Worm (Caenorhabditis elegans) whole organism, L2 larva: ENCODE measurements around the gene F45E1.2.

Experiments
- C34F6.9 ChIP-seq: fragments of 150-350 bp; optimal IDR thresholded peaks from 2 replicates; lab custom pipeline; 2014; ENCODE audit warnings: missing biosample characterization, missing genetic modification characterization
- F13H6.1 ChIP-seq: sonication (generic microtip); optimal IDR thresholded peaks from 2 replicates; lab custom pipeline; 2016; ENCODE audit warnings: missing genetic modification characterization, missing compliant biosample characterization
- R02D3.7 ChIP-seq: fragments of 150-350 bp; optimal IDR thresholded peaks from 2 replicates; lab custom pipeline; 2014; ENCODE audit warnings: missing biosample characterization, missing genetic modification characterization
- Y55F3AM.14 ChIP-seq: fragments of 200-800 bp; sonication (Bioruptor generic); optimal IDR thresholded peaks from 2 replicates; lab custom pipeline; 2018; ENCODE audit warnings: mild to moderate bottlenecking, missing genetic modification characterization, missing compliant biosample characterization
- ZK546.5 ChIP-seq: sonication (generic microtip); optimal IDR thresholded peaks from 2 replicates; lab custom pipeline; 2017; ENCODE audit warnings: missing biosample characterization, missing genetic modification characterization
- alr-1 ChIP-seq: fragments of 150-350 bp; optimal IDR thresholded peaks from 2 replicates; lab custom pipeline; 2014; ENCODE audit warnings: missing biosample characterization, missing genetic modification characterization
- aly-2 ChIP-seq: fragments of 150-350 bp; optimal IDR thresholded peaks from 2 replicates; lab custom pipeline; 2014; ENCODE audit warnings: missing biosample characterization, missing genetic modification characterization
- ama-1 ChIP-seq: fragments of 150-350 bp; optimal IDR thresholded peaks from 2 replicates; lab custom pipeline; 2018; ENCODE audit warnings: inconsistent platforms
- blmp-1 ChIP-seq: sonication (generic microtip); optimal IDR thresholded peaks from 2 replicates; lab custom pipeline; 2017; ENCODE audit warnings: missing genetic modification characterization, mild to moderate bottlenecking, missing compliant biosample characterization, antibody characterized with exemption, moderate library complexity; ENCODE audit not compliant: insufficient read depth
- ceh-16 ChIP-seq: fragments of 150-350 bp; optimal IDR thresholded peaks from 2 replicates; lab custom pipeline; 2014; ENCODE audit warnings: missing biosample characterization, missing genetic modification characterization
- ceh-82 ChIP-seq: fragments of 150-350 bp; optimal IDR thresholded peaks from 2 replicates; lab custom pipeline; 2014; ENCODE audit warnings: missing biosample characterization, missing genetic modification characterization
- crh-2 ChIP-seq: sonication (generic microtip); optimal IDR thresholded peaks from 2 replicates; lab custom pipeline; 2017; ENCODE audit warnings: missing biosample characterization, missing genetic modification characterization
- dmd-4 ChIP-seq: sonication (generic microtip); optimal IDR thresholded peaks from 2 replicates; lab custom pipeline; 2017; ENCODE audit warnings: missing biosample characterization, missing genetic modification characterization
- egl-27 ChIP-seq: sonication (generic microtip); optimal IDR thresholded peaks from 3 replicates; lab custom pipeline; 2017; ENCODE audit warnings: missing biosample characterization, missing genetic modification reagents, missing genetic modification characterization
- elt-1 ChIP-seq: fragments of 150-350 bp; optimal IDR thresholded peaks from 2 replicates; lab custom pipeline; 2014; ENCODE audit warnings: missing biosample characterization, missing genetic modification characterization
- elt-3 ChIP-seq: sonication (generic microtip); optimal IDR thresholded peaks from 2 replicates; lab custom pipeline; 2017; ENCODE audit warnings: missing biosample characterization, missing genetic modification characterization
- fos-1 ChIP-seq: fragments of 150-350 bp; optimal IDR thresholded peaks from 2 replicates; lab custom pipeline; 2014; ENCODE audit warnings: missing biosample characterization, missing genetic modification characterization
- gmeb-1 ChIP-seq: fragments of 150-350 bp; optimal IDR thresholded peaks from 2 replicates; lab custom pipeline; 2014; ENCODE audit warnings: missing biosample characterization, missing genetic modification characterization
- lin-11 ChIP-seq: fragments of 150-350 bp; sonication (generic microtip); optimal IDR thresholded peaks from 2 replicates; lab custom pipeline; 2014; ENCODE audit warnings: missing biosample characterization, missing genetic modification characterization, inconsistent platforms, mixed read lengths
- lin-13 ChIP-seq: fragments of 150-350 bp; optimal IDR thresholded peaks from 2 replicates; lab custom pipeline; 2014; ENCODE audit warnings: missing biosample characterization, missing genetic modification reagents, missing genetic modification characterization
- lin-39 ChIP-seq: fragments of 150-350 bp; optimal IDR thresholded peaks from 2 replicates; lab custom pipeline; 2014; ENCODE audit warnings: missing biosample characterization, missing genetic modification reagents, missing genetic modification characterization
- lsy-2 ChIP-seq, 2 experiments: fragments of 150-350 bp in 1 of 2; sonication (generic microtip) in 1 of 2; optimal IDR thresholded peaks; 2 replicates each; lab custom pipeline; 2014 to 2017; ENCODE audit warnings: missing biosample characterization in 2 of 2, missing genetic modification characterization in 2 of 2
- mab-5 ChIP-seq: fragments of 150-350 bp; optimal IDR thresholded peaks from 2 replicates; lab custom pipeline; 2014; ENCODE audit warnings: missing biosample characterization, missing genetic modification characterization
- mbf-1 ChIP-seq: sonication (generic microtip); optimal IDR thresholded peaks from 2 replicates; lab custom pipeline; 2017; ENCODE audit warnings: missing biosample characterization, missing genetic modification characterization
- mdl-1 ChIP-seq, 2 experiments: fragments of 150-350 bp in 1 of 2; sonication (generic microtip) in 1 of 2; optimal IDR thresholded peaks; 2 replicates each; lab custom pipeline; 2017; ENCODE audit warnings: missing biosample characterization in 2 of 2, missing genetic modification characterization in 2 of 2
- nhr-10 ChIP-seq: sonication (generic microtip); optimal IDR thresholded peaks from 2 replicates; lab custom pipeline; 2017; ENCODE audit warnings: missing biosample characterization, missing genetic modification characterization
- nhr-11 ChIP-seq: fragments of 150-350 bp; optimal IDR thresholded peaks from 2 replicates; lab custom pipeline; 2014; ENCODE audit warnings: missing biosample characterization, missing genetic modification characterization
- nhr-12 ChIP-seq: fragments of 150-350 bp; optimal IDR thresholded peaks from 2 replicates; lab custom pipeline; 2014; ENCODE audit warnings: missing biosample characterization, missing genetic modification characterization
- nhr-129 ChIP-seq: fragments of 150-350 bp; optimal IDR thresholded peaks from 2 replicates; lab custom pipeline; 2014; ENCODE audit warnings: missing biosample characterization, missing genetic modification characterization
- nhr-23 ChIP-seq: fragments of 150-350 bp; optimal IDR thresholded peaks from 2 replicates; lab custom pipeline; 2014; ENCODE audit warnings: missing biosample characterization, missing genetic modification reagents, missing genetic modification characterization
- nhr-237 ChIP-seq: fragments of 150-350 bp; optimal IDR thresholded peaks from 2 replicates; lab custom pipeline; 2014; ENCODE audit warnings: missing biosample characterization, missing genetic modification characterization
- nhr-25 ChIP-seq: fragments of 150-350 bp; sonication (generic microtip); optimal IDR thresholded peaks from 3 replicates; lab custom pipeline; 2014; ENCODE audit warnings: missing biosample characterization, missing genetic modification characterization
- nhr-6 ChIP-seq: fragments of 150-350 bp; optimal IDR thresholded peaks from 2 replicates; lab custom pipeline; 2014; ENCODE audit warnings: missing biosample characterization, missing genetic modification characterization
- nhr-77 ChIP-seq: fragments of 150-350 bp; optimal IDR thresholded peaks from 2 replicates; lab custom pipeline; 2014; ENCODE audit warnings: missing biosample characterization, missing genetic modification characterization
- peb-1 ChIP-seq: fragments of 150-350 bp; optimal IDR thresholded peaks from 2 replicates; lab custom pipeline; 2014; ENCODE audit warnings: missing biosample characterization, missing genetic modification characterization
- sem-4 ChIP-seq: fragments of 150-350 bp; optimal IDR thresholded peaks from 2 replicates; lab custom pipeline; 2014; ENCODE audit warnings: missing biosample characterization, missing genetic modification reagents, missing genetic modification characterization
- skn-1 ChIP-seq: sonication (generic microtip); optimal IDR thresholded peaks from 2 replicates; lab custom pipeline; 2017; ENCODE audit warnings: missing biosample characterization, missing genetic modification characterization
- sma-3 ChIP-seq: sonication (generic microtip); optimal IDR thresholded peaks from 2 replicates; lab custom pipeline; 2016; ENCODE audit warnings: missing genetic modification reagents, missing genetic modification characterization, missing compliant biosample characterization
- sma-9 ChIP-seq, 2 experiments: fragments of 150-350 bp in 1 of 2; sonication (generic microtip) in 1 of 2; optimal IDR thresholded peaks; 2 replicates each; lab custom pipeline; 2014 to 2016; ENCODE audit warnings: missing genetic modification characterization in 2 of 2, mild to moderate bottlenecking in 1 of 2, missing biosample characterization in 1 of 2, missing compliant biosample characterization in 1 of 2, missing genetic modification reagents in 1 of 2, moderate library complexity in 1 of 2
- snpc-4 ChIP-seq: fragments of 150-350 bp; optimal IDR thresholded peaks from 2 replicates; lab custom pipeline; 2014; ENCODE audit warnings: missing biosample characterization, missing genetic modification characterization
- unc-39 ChIP-seq: fragments of 150-350 bp; optimal IDR thresholded peaks from 2 replicates; lab custom pipeline; 2014; ENCODE audit warnings: missing biosample characterization, missing genetic modification characterization
- unc-55 ChIP-seq: fragments of 150-350 bp; sonication (generic microtip); optimal IDR thresholded peaks from 3 replicates; lab custom pipeline; 2014; ENCODE audit warnings: missing biosample characterization, missing genetic modification reagents, missing genetic modification characterization
- unc-62 ChIP-seq: fragments of 150-350 bp; optimal IDR thresholded peaks from 2 replicates; lab custom pipeline; 2014; ENCODE audit warnings: missing biosample characterization, missing genetic modification reagents, missing genetic modification characterization
- zag-1 ChIP-seq: fragments of 150-350 bp; optimal IDR thresholded peaks from 2 replicates; lab custom pipeline; 2014; ENCODE audit warnings: missing biosample characterization, missing genetic modification characterization
- ztf-1 ChIP-seq: fragments of 200-800 bp; sonication (Bioruptor generic); conservative IDR thresholded peaks from 2 replicates; pipeline ENCODE4 v1.3.6; 2022; ENCODE audit warnings: missing genetic modification characterization, missing compliant biosample characterization
- ztf-11 ChIP-seq: sonication (generic microtip); optimal IDR thresholded peaks from 2 replicates; lab custom pipeline; 2017; ENCODE audit warnings: missing biosample characterization, missing genetic modification characterization

F45E1.2 gene

ce11 chrX:8017305-8017704 lies 13.8 kb downstream of the F45E1.2 start (continued):
- TF ChIP-seq mdl-1 (tag; optimal IDR thresholded peaks at IDR 0.05; lab: Kevin White, UChicago), result peak in 1 of 2 experiments; percentile 25
- TF ChIP-seq elt-3 (tag; lab: Kevin White, UChicago), result no peak
- no peak for TF ChIP-seq fos-1 (tag; lab: Kevin White, UChicago)
- TF ChIP-seq aly-2 (tag; lab: Kevin White, UChicago), result no peak
- TF ChIP-seq nhr-23, result no peak
- TF ChIP-seq mab-5, result no peak
- TF ChIP-seq, all 48 proteins: peak for 11

- TF ChIP-seq sma-3 (peak; percentile 3), aly-2 (tag; lab: Kevin White, UChicago) (no peak)
These were observed 14.2 kb downstream of the F45E1.2 start, which contains the start of gene C34D10.5 for ce11 chrX:8017759-8018158. Gene C34D10.5, plus strand, starts transcription at chrX:8018027.

ce11 chrX:8018441-8018840 lies 14.9 kb downstream of the F45E1.2 start:
- peak; percentile 58 for TF ChIP-seq nhr-25 (tag; lab: Kevin White, UChicago)
- peak; percentile 74 for TF ChIP-seq ama-1
- no peak for TF ChIP-seq crh-2
- TF ChIP-seq alr-1 (tag; lab: Kevin White, UChicago), result no peak
- TF ChIP-seq egl-27 (tag; lab: Kevin White, UChicago), result no peak
- TF ChIP-seq nhr-77 (tag; lab: Kevin White, UChicago), result no peak
- no peak for TF ChIP-seq aly-2 (tag; lab: Kevin White, UChicago)
- TF ChIP-seq unc-39 (tag; lab: Kevin White, UChicago), result no peak
- TF ChIP-seq unc-62, result no peak
- TF ChIP-seq F13H6.1, result peak; percentile 24
- peak in 1 of 2 experiments; percentile 1 for TF ChIP-seq lsy-2 (tag; optimal IDR thresholded peaks at IDR 0.05; lab: Kevin White, UChicago)
- peak; percentile 2 for TF ChIP-seq gmeb-1 (tag; lab: Kevin White, UChicago)
- no peak for TF ChIP-seq R02D3.7 (tag; lab: Kevin White, UChicago)
- no peak for TF ChIP-seq C34F6.9
- TF ChIP-seq ceh-16, result no peak
- TF ChIP-seq fos-1 (tag; lab: Kevin White, UChicago), result no peak
- peak; percentile 67 for TF ChIP-seq sma-9 (GFP tag; optimal IDR thresholded peaks at IDR 0.05; lab: Kevin White, UChicago)
- TF ChIP-seq sma-9 (tag; optimal IDR thresholded peaks at IDR 0.05; lab: Kevin White, UChicago), result no peak
- no peak for TF ChIP-seq nhr-10 (tag; lab: Kevin White, UChicago)
- TF ChIP-seq sem-4 (tag; lab: Kevin White, UChicago), result no peak
- TF ChIP-seq blmp-1 (tag; lab: Kevin White, UChicago), result no peak
- no peak for TF ChIP-seq ztf-11 (tag; lab: Kevin White, UChicago)
- TF ChIP-seq sma-3, result peak; percentile 0
- TF ChIP-seq dmd-4 (tag; lab: Kevin White, UChicago), result no peak
- no peak for TF ChIP-seq mbf-1
- TF ChIP-seq nhr-129 (tag; lab: Kevin White, UChicago), result peak; percentile 85
- TF ChIP-seq unc-55 (GFP tag; lab: Kevin White, UChicago), result no peak
- no peak for TF ChIP-seq mab-5
- TF ChIP-seq, all 48 proteins: peak for 8

- TF ChIP-seq egl-27 (tag; lab: Kevin White, UChicago) (peak; percentile 72), ZK546.5 (tag; lab: Kevin White, UChicago) (no peak), sem-4 (tag; lab: Kevin White, UChicago) (peak; percentile 81), unc-62 (no peak), ztf-11 (tag; lab: Kevin White, UChicago) (no peak), zag-1 (tag; lab: Kevin White, UChicago) (peak; percentile 62), lin-11 (peak; percentile 68), nhr-10 (tag; lab: Kevin White, UChicago) (no peak), nhr-11 (tag; lab: Kevin White, UChicago) (no peak), nhr-237 (tag; lab: Kevin White, UChicago) (no peak), peb-1 (no peak), lin-13 (GFP tag; lab: Kevin White, UChicago) (peak; percentile 43), gmeb-1 (tag; lab: Kevin White, UChicago) (peak; percentile 47), crh-2 (peak; percentile 96), nhr-25 (tag; lab: Kevin White, UChicago) (peak; percentile 87), Y55F3AM.14 (GFP tag; lab: Kevin White, UChicago) (peak; percentile 92), nhr-12 (tag; lab: Kevin White, UChicago) (no peak), nhr-6 (tag; lab: Kevin White, UChicago) (peak; percentile 41), fos-1 (tag; lab: Kevin White, UChicago) (peak; percentile 81), skn-1 (tag; lab: Kevin White, UChicago) (no peak), ceh-82 (tag; lab: Kevin White, UChicago) (no peak), C34F6.9 (peak; percentile 83), sma-3 (peak; percentile 70), ama-1 (peak; percentile 87), alr-1 (tag; lab: Kevin White, UChicago) (no peak), elt-1 (tag; lab: Kevin White, UChicago) (no peak), sma-9 (GFP tag; optimal IDR thresholded peaks at IDR 0.05; lab: Kevin White, UChicago) (peak; percentile 97), sma-9 (tag; optimal IDR thresholded peaks at IDR 0.05; lab: Kevin White, UChicago) (no peak), ztf-1 (GFP tag; lab: Robert Waterston, UW) (no peak), snpc-4 (tag; lab: Kevin White, UChicago) (peak; percentile 56), mab-5 (peak; percentile 4), ceh-16 (peak; percentile 56), nhr-77 (tag; lab: Kevin White, UChicago) (no peak), lin-39 (tag; lab: Kevin White, UChicago) (no peak)
These were observed 16.1 kb downstream of the F45E1.2 start for ce11 chrX:8019665-8020064.
